Worm (Caenorhabditis elegans): ENCODE results near the gene ZK512.1.

DNA sequence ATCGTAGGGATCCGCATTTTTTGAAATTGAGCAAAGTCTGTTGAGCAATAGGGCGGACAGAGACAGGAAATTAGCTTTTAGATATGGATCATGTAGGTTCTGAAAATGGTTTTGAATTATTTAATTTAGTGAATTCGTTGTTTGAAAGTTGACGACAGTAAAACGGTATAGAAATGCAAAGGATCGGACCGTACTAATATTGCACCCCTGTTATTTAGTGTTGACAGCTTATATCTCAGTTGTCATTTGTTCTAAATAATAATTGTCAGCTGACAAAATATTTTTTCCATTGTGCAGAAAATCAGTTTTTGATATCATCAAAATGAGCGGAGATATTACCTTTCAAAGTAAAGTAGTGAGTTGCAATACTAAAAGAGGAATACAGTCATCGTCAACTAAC lies 43.4 kb upstream of the ZK512.1 start, which contains the start of gene lin-12:
- TF ChIP-seq W03F9.2 (tag; optimal IDR thresholded peaks at IDR 0.05) (no peak), him-1 (tag; optimal IDR thresholded peaks at IDR 0.05) (no peak)
